Fruit fly (Drosophila melanogaster) whole organism, pupa: ENCODE measurements around the gene sdt.

Experiments
- CG10348 ChIP-seq: fragments of 200-800 bp; sonication (Bioruptor generic); IDR thresholded peaks from 2 replicates; pipeline ENCODE4 v1.3.6; 2022; ENCODE audit warnings: missing biosample characterization, missing genetic modification characterization
- CG12605 ChIP-seq: fragments of 200-800 bp; sonication (Bioruptor generic); IDR thresholded peaks from 2 replicates; pipeline ENCODE4 v1.3.6; 2022; ENCODE audit warnings: missing biosample characterization, missing genetic modification characterization
- CG13204 ChIP-seq: fragments of 200-800 bp; sonication (Bioruptor generic); optimal IDR thresholded peaks from 2 replicates; lab custom pipeline; 2018; ENCODE audit warnings: missing biosample characterization, mild to moderate bottlenecking, missing genetic modification characterization, moderate library complexity
- CG14655 ChIP-seq: fragments of 200-800 bp; sonication (Bioruptor generic); optimal IDR thresholded peaks from 3 replicates; lab custom pipeline; 2017; ENCODE audit warnings: mild to moderate bottlenecking, missing biosample characterization, missing genetic modification reagents, missing genetic modification characterization
- CG15710 ChIP-seq: fragments of 200-800 bp; sonication (Bioruptor generic); optimal IDR thresholded peaks from 2 replicates; lab custom pipeline; 2018; ENCODE audit warnings: missing biosample characterization, mild to moderate bottlenecking, missing genetic modification characterization, moderate library complexity
- CG17806 ChIP-seq: fragments of 200-800 bp; sonication (Bioruptor generic); optimal IDR thresholded peaks from 2 replicates; lab custom pipeline; 2018; ENCODE audit warnings: missing biosample characterization, mild to moderate bottlenecking, missing genetic modification characterization, moderate library complexity
- CG32121 ChIP-seq: fragments of 200-800 bp; sonication (Bioruptor generic); IDR thresholded peaks from 2 replicates; pipeline ENCODE4 v1.3.6; 2022; ENCODE audit warnings: missing biosample characterization, missing genetic modification characterization
- CG34367 ChIP-seq: fragments of 200-800 bp; sonication (Bioruptor generic); optimal IDR thresholded peaks from 2 replicates; lab custom pipeline; 2018; ENCODE audit warnings: missing biosample characterization, mild to moderate bottlenecking, missing genetic modification characterization
- CG4496 ChIP-seq: fragments of 200-800 bp; sonication (Bioruptor generic); IDR thresholded peaks from 3 replicates; pipeline ENCODE4 v1.3.6; 2022; ENCODE audit warnings: missing biosample characterization, missing genetic modification characterization
- CG8159 ChIP-seq: fragments of 200-800 bp; sonication (Bioruptor generic); optimal IDR thresholded peaks from 3 replicates; lab custom pipeline; 2018; ENCODE audit warnings: missing biosample characterization, mild to moderate bottlenecking, missing genetic modification characterization, moderate library complexity
- CG8301 ChIP-seq: fragments of 200-800 bp; sonication (Bioruptor generic); optimal IDR thresholded peaks from 2 replicates; lab custom pipeline; 2018; ENCODE audit warnings: missing biosample characterization, mild to moderate bottlenecking, missing genetic modification characterization
- CG9948 ChIP-seq: fragments of 200-800 bp; sonication (Bioruptor generic); optimal IDR thresholded peaks from 2 replicates; lab custom pipeline; 2018; ENCODE audit warnings: missing biosample characterization, mild to moderate bottlenecking, missing genetic modification characterization, moderate library complexity
- D1 ChIP-seq: fragments of 200-800 bp; sonication (Bioruptor generic); optimal IDR thresholded peaks from 2 replicates; lab custom pipeline; 2018; ENCODE audit warnings: missing biosample characterization, mild to moderate bottlenecking, missing genetic modification characterization, moderate library complexity
- EcR ChIP-seq: fragments of 200-800 bp; sonication (Bioruptor generic); optimal IDR thresholded peaks from 3 replicates; lab custom pipeline; 2019; ENCODE audit warnings: missing biosample characterization, missing genetic modification characterization, mild to moderate bottlenecking, moderate library complexity, missing genetic modification reagents
- Ets98B ChIP-seq: fragments of 200-800 bp; sonication (Bioruptor generic); IDR thresholded peaks from 2 replicates; pipeline ENCODE4 v1.3.6; 2022; ENCODE audit warnings: missing biosample characterization, missing genetic modification characterization
- Pif1A ChIP-seq: fragments of 200-800 bp; sonication (Bioruptor generic); optimal IDR thresholded peaks from 3 replicates; lab custom pipeline; 2016; ENCODE audit warnings: missing biosample characterization, missing genetic modification characterization
- Pif1B ChIP-seq: fragments of 200-800 bp; sonication (Bioruptor generic); optimal IDR thresholded peaks from 3 replicates; lab custom pipeline; 2016; ENCODE audit warnings: missing biosample characterization, missing genetic modification characterization
- Snoo ChIP-seq: fragments of 200-800 bp; sonication (Bioruptor generic); optimal IDR thresholded peaks from 3 replicates; lab custom pipeline; 2017; ENCODE audit warnings: missing biosample characterization, mild to moderate bottlenecking, missing genetic modification characterization, inconsistent platforms
- fd96Ca ChIP-seq: fragments of 200-800 bp; sonication (Bioruptor generic); IDR thresholded peaks from 3 replicates; pipeline ENCODE4 v1.3.6; 2022; ENCODE audit warnings: missing biosample characterization, missing genetic modification characterization
- gl ChIP-seq: fragments of 200-800 bp; sonication (Bioruptor generic); optimal IDR thresholded peaks from 2 replicates; lab custom pipeline; 2018; ENCODE audit warnings: missing biosample characterization, mild to moderate bottlenecking, missing genetic modification characterization
- rn ChIP-seq: fragments of 200-800 bp; sonication (Bioruptor generic); IDR thresholded peaks from 2 replicates; pipeline ENCODE4 v1.3.6; 2022; ENCODE audit warnings: missing biosample characterization, missing genetic modification characterization

sdt gene

dm6 chrX:8205625-8206252, 27.4 kb downstream of the sdt start:
- TF ChIP-seq Ets98B (GFP tag; lab: Robert Waterston, UW) (peak; percentile 27; the same call in 1 of the 2 replicates), CG4496 (GFP tag; lab: Robert Waterston, UW) (peak; percentile 34; the same call in 1 of the 3 replicates), CG12605 (GFP tag; lab: Robert Waterston, UW) (peak; percentile 27; the same call in 1 of the 2 replicates), Pif1B (GFP tag; lab: Kevin White, UChicago) (no peak), CG15710 (tag; lab: Kevin White, UChicago) (peak; percentile 12), CG13204 (GFP tag; lab: Kevin White, UChicago) (no peak)
- TF ChIP-seq, all 21 proteins: peak for 4

- TF ChIP-seq CG34367 (tag; lab: Kevin White, UChicago) (no peak), D1 (tag; lab: Kevin White, UChicago) (no peak), CG8301 (no peak), Snoo (tag; lab: Kevin White, UChicago) (no peak), rn (GFP tag; lab: Robert Waterston, UW) (no peak), CG14655 (GFP tag; lab: Kevin White, UChicago) (no peak), CG8159 (tag; lab: Kevin White, UChicago) (no peak), CG12605 (GFP tag; lab: Robert Waterston, UW) (no peak), CG10348 (GFP tag; lab: Robert Waterston, UW) (no peak)
Measured at dm6 chrX:8206561-8206960, 28.2 kb downstream of the sdt start.

dm6 chrX:8207054-8207453, 28.7 kb downstream of the sdt start:
- TF ChIP-seq Snoo (tag; lab: Kevin White, UChicago): no peak
- peak; percentile 26 for TF ChIP-seq CG8301
- no peak for TF ChIP-seq CG34367 (tag; lab: Kevin White, UChicago)
- TF ChIP-seq CG15710 (tag; lab: Kevin White, UChicago): peak; percentile 14
- TF ChIP-seq CG14655 (GFP tag; lab: Kevin White, UChicago): peak; percentile 20
- TF ChIP-seq Pif1A (GFP tag; lab: Kevin White, UChicago): peak; percentile 31
- 0 out of 2 replicates have a peak, but pooled peaks have one; percentile 26 for TF ChIP-seq CG32121 (GFP tag; lab: Robert Waterston, UW)
- no peak for TF ChIP-seq Pif1B (GFP tag; lab: Kevin White, UChicago)
- TF ChIP-seq gl (tag; lab: Kevin White, UChicago): no peak
- TF ChIP-seq CG9948 (tag; lab: Kevin White, UChicago): peak; percentile 3
- no peak for TF ChIP-seq D1 (tag; lab: Kevin White, UChicago)
- 0 out of 3 replicates have a peak, but pooled peaks have one; percentile 34 for TF ChIP-seq fd96Ca (GFP tag; lab: Robert Waterston, UW)
- TF ChIP-seq CG8159 (tag; lab: Kevin White, UChicago): peak; percentile 19
- peak; percentile 5 for TF ChIP-seq CG17806 (tag; lab: Kevin White, UChicago)
- no peak for TF ChIP-seq CG13204 (GFP tag; lab: Kevin White, UChicago)
- no peak for TF ChIP-seq EcR
- peak; percentile 61; the same call in 2 of the 3 replicates for TF ChIP-seq CG4496 (GFP tag; lab: Robert Waterston, UW)
- TF ChIP-seq Ets98B (GFP tag; lab: Robert Waterston, UW): peak; percentile 46
- TF ChIP-seq CG12605 (GFP tag; lab: Robert Waterston, UW): no peak

- TF ChIP-seq CG4496 (GFP tag; lab: Robert Waterston, UW) (no peak), gl (tag; lab: Kevin White, UChicago) (no peak), Ets98B (GFP tag; lab: Robert Waterston, UW) (no peak), Snoo (tag; lab: Kevin White, UChicago) (no peak), Pif1A (GFP tag; lab: Kevin White, UChicago) (no peak), CG9948 (tag; lab: Kevin White, UChicago) (no peak), Pif1B (GFP tag; lab: Kevin White, UChicago) (no peak), CG10348 (GFP tag; lab: Robert Waterston, UW) (no peak), D1 (tag; lab: Kevin White, UChicago) (no peak), CG32121 (GFP tag; lab: Robert Waterston, UW) (no peak), CG14655 (GFP tag; lab: Kevin White, UChicago) (no peak)
- TF ChIP-seq, all 21 proteins: peak for 0
Measured at dm6 chrX:8210632-8211031, 32.3 kb downstream of the sdt start.

- TF ChIP-seq Snoo (tag; lab: Kevin White, UChicago): peak; percentile 61
- peak; percentile 80 for TF ChIP-seq CG9948 (tag; lab: Kevin White, UChicago)
- TF ChIP-seq CG13204 (GFP tag; lab: Kevin White, UChicago): peak; percentile 69
- TF ChIP-seq CG10348 (GFP tag; lab: Robert Waterston, UW): no peak
- peak; percentile 81 for TF ChIP-seq CG15710 (tag; lab: Kevin White, UChicago)
- TF ChIP-seq Pif1B (GFP tag; lab: Kevin White, UChicago): peak; percentile 67
- peak; percentile 83 for TF ChIP-seq CG34367 (tag; lab: Kevin White, UChicago)
- peak; percentile 83 for TF ChIP-seq CG17806 (tag; lab: Kevin White, UChicago)
- peak; percentile 75 for TF ChIP-seq CG14655 (GFP tag; lab: Kevin White, UChicago)
- 0 out of 2 replicates have a peak, but pooled peaks have one; percentile 33 for TF ChIP-seq rn (GFP tag; lab: Robert Waterston, UW)
- TF ChIP-seq Pif1A (GFP tag; lab: Kevin White, UChicago): peak; percentile 57
- TF ChIP-seq D1 (tag; lab: Kevin White, UChicago): no peak
- TF ChIP-seq CG32121 (GFP tag; lab: Robert Waterston, UW): peak; percentile 61
- peak; percentile 65 for TF ChIP-seq CG8301
- no peak for TF ChIP-seq EcR
- peak; percentile 63 for TF ChIP-seq CG12605 (GFP tag; lab: Robert Waterston, UW)
- peak; percentile 84 for TF ChIP-seq CG4496 (GFP tag; lab: Robert Waterston, UW)
- peak; percentile 87 for TF ChIP-seq CG8159 (tag; lab: Kevin White, UChicago)
- TF ChIP-seq Ets98B (GFP tag; lab: Robert Waterston, UW): peak; percentile 54
- TF ChIP-seq fd96Ca (GFP tag; lab: Robert Waterston, UW): peak; percentile 83
- TF ChIP-seq gl (tag; lab: Kevin White, UChicago): peak; percentile 65
- TF ChIP-seq, all 21 proteins: peak for 18
Measured at dm6 chrX:8211094-8211730, 32.9 kb downstream of the sdt start.
